Fruit fly (Drosophila melanogaster): Measurements from ENCODE around the gene FucTB.

The FucTB gene

DNA sequence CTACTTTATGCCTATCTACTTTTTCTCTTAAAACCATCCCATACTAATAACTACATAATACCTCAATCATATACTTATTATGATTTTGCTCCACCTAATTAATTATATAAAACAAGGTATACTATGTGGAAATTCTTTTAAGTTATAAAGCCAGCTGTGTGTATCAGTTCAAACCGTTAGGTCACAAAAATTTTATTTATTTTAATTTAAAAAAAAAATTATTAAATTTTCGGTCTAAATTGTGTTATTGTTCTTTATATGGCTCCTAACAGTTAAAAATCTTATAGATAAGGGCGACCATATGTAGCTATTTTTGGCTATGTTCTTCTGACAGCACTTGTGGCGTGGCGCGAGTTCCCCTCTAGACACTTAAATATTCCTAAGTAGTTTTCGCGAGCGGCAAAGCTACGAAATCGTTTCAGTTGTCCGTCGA lies 43.6 kb downstream of the FucTB start, which contains the start of gene Aldh:
Gene Aldh (plus strand): TSS at position 150 of the 433 bp plus-strand sequence.
- TF ChIP-seq Myc (optimal IDR thresholded peaks at IDR 0.05) (peak; percentile 30), lola (GFP tag; optimal IDR thresholded peaks at IDR 0.05) (no peak), Hr78 (GFP tag; optimal IDR thresholded peaks at IDR 0.05) (no peak), rgr (GFP tag; optimal IDR thresholded peaks at IDR 0.05) (peak; percentile 20), dl (GFP tag; optimal IDR thresholded peaks at IDR 0.05; ENCODE audit: insufficient read depth in 1 of 2, partially characterized antibody in 2 of 2) (no peak), psq (GFP tag; optimal IDR thresholded peaks at IDR 0.05) (no peak), Jra (GFP tag; optimal IDR thresholded peaks at IDR 0.05) (no peak), N (GFP tag; optimal IDR thresholded peaks at IDR 0.05) (no peak)

DNA sequence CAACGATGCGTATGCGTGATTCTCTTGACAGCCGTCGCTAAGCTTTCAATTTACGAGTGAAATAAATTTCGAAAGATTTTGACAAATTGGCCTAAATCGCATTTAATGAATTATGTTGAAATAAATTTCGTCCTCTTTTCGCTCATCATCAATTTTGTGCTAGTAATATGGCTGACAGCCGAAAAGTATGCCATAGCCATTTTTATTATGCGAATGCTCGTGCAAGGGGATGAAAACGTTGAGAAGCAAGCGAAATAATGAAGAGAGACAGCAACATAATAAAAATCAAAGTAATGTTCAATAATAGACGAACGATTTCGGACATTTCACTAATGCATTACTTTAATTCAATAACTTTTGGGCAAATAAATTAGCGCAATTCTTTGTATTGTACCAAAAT lies 44.6 kb downstream of the FucTB start:
- no peak for TF ChIP-seq Jra (GFP tag; optimal IDR thresholded peaks at IDR 0.05)
- TF ChIP-seq Hnf4 (GFP tag; optimal IDR thresholded peaks at IDR 0.05): no peak
- no peak for TF ChIP-seq OdsH (GFP tag; optimal IDR thresholded peaks at IDR 0.05)
- no peak for TF ChIP-seq CrebA (GFP tag; optimal IDR thresholded peaks at IDR 0.05; ENCODE audit: borderline replicate concordance)
- TF ChIP-seq Sp1 (GFP tag; optimal IDR thresholded peaks at IDR 0.05): no peak
- TF ChIP-seq ey (GFP tag; optimal IDR thresholded peaks at IDR 0.05): no peak
- TF ChIP-seq sage (GFP tag; optimal IDR thresholded peaks at IDR 0.05): no peak
- TF ChIP-seq woc (GFP tag; optimal IDR thresholded peaks at IDR 0.05): no peak
- no peak for TF ChIP-seq Myc (optimal IDR thresholded peaks at IDR 0.05)
- TF ChIP-seq pan (optimal IDR thresholded peaks at IDR 0.05): no peak
- TF ChIP-seq lola (GFP tag; optimal IDR thresholded peaks at IDR 0.05): no peak
- TF ChIP-seq Abd-B (GFP tag; optimal IDR thresholded peaks at IDR 0.05): no peak
- no peak for TF ChIP-seq Dfd (GFP tag; optimal IDR thresholded peaks at IDR 0.05)
- TF ChIP-seq dl (GFP tag; optimal IDR thresholded peaks at IDR 0.05; ENCODE audit: insufficient read depth in 1 of 2, partially characterized antibody in 2 of 2): no peak
- no peak for TF ChIP-seq CG32264 (GFP tag; optimal IDR thresholded peaks at IDR 0.05)
- no peak for TF ChIP-seq Rel (GFP tag; optimal IDR thresholded peaks at IDR 0.05)
- no peak for TF ChIP-seq Rel (tag; optimal IDR thresholded peaks at IDR 0.05)
- TF ChIP-seq GATAd (GFP tag; optimal IDR thresholded peaks at IDR 0.05): no peak

All from whole organism, wandering third instar larva.